Fruit fly (Drosophila melanogaster) Kc167 (cell line): ENCODE data around the gene CG12680.

Experiments
- Myc ChIP-seq: fragments of >200 bp; optimal IDR thresholded peaks from 2 replicates; lab custom pipeline; 2017; ENCODE audit warnings: missing external identifiers
- Sin3A ChIP-seq: fragments of >200 bp; optimal IDR thresholded peaks from 2 replicates; lab custom pipeline; 2018; ENCODE audit warnings: missing external identifiers
- h ChIP-seq: fragments of >200 bp; optimal IDR thresholded peaks from 3 replicates; lab custom pipeline; 2018; ENCODE audit warnings: missing external identifiers
- insv ChIP-seq: fragments of >200 bp; optimal IDR thresholded peaks from 3 replicates; lab custom pipeline; 2018; ENCODE audit warnings: missing external identifiers
- psq ChIP-seq: fragments of >200 bp; optimal IDR thresholded peaks from 2 replicates; lab custom pipeline; 2017; ENCODE audit warnings: missing external identifiers
- ttk ChIP-seq: sonication (Bioruptor generic); optimal IDR thresholded peaks from 2 replicates; lab custom pipeline; 2017; ENCODE audit warnings: missing external identifiers

DNA sequence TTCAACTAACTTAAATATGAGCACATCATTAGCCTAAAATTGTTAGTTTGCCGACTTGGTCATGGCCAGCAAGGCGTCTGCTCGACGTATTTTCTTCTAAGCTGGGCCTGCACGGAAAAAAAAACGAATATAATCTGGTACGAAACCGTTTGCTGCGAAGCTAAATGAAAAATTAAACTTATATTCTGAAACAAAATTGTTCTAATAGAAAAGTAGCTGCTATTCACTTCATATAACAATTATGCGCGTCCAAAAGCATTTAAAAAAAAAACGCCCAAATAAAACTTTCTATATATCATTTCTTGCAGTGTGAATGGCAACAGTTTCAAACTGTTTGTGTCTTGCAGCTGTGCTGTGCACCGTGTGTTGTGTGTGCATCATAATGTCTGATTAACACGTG lies 15.8 kb downstream of the CG12680 start:
- no peak for TF ChIP-seq psq (lab: Kevin White, UChicago)
- no peak for TF ChIP-seq h (lab: Kevin White, UChicago)
- no peak for TF ChIP-seq Sin3A (lab: Kevin White, UChicago)
- no peak for TF ChIP-seq insv (lab: Kevin White, UChicago)
- TF ChIP-seq Myc = no peak
- TF ChIP-seq ttk (lab: Kevin White, UChicago) = no peak
